Fruit fly (Drosophila melanogaster) Kc167 (cell line): ENCODE results near the gene RpS28a.

Experiments used
- Myc ChIP-seq: fragments of >200 bp; optimal IDR thresholded peaks from 2 replicates; lab custom pipeline; 2017; ENCODE audit warnings: missing external identifiers
- Sin3A ChIP-seq: fragments of >200 bp; optimal IDR thresholded peaks from 2 replicates; lab custom pipeline; 2018; ENCODE audit warnings: missing external identifiers
- h ChIP-seq: fragments of >200 bp; optimal IDR thresholded peaks from 3 replicates; lab custom pipeline; 2018; ENCODE audit warnings: missing external identifiers
- insv ChIP-seq: fragments of >200 bp; optimal IDR thresholded peaks from 3 replicates; lab custom pipeline; 2018; ENCODE audit warnings: missing external identifiers
- psq ChIP-seq: fragments of >200 bp; optimal IDR thresholded peaks from 2 replicates; lab custom pipeline; 2017; ENCODE audit warnings: missing external identifiers
- ttk ChIP-seq: sonication (Bioruptor generic); optimal IDR thresholded peaks from 2 replicates; lab custom pipeline; 2017; ENCODE audit warnings: missing external identifiers

Gene RpS28a

dm6 chr3R:30036609-30037008 is 14.2 kb upstream of the RpS28a start, which contains the start of gene ZIPIC:
ZIPIC (minus strand) TSS chr3R:30036870.
- TF ChIP-seq insv (lab: Kevin White, UChicago): no peak
- TF ChIP-seq psq (lab: Kevin White, UChicago): no peak
- TF ChIP-seq ttk (lab: Kevin White, UChicago): no peak

dm6 chr3R:30032281-30032680 is 9.8 kb upstream of the RpS28a start:
- TF ChIP-seq psq (lab: Kevin White, UChicago) (no peak), ttk (lab: Kevin White, UChicago) (no peak), Sin3A (no peak), h (lab: Kevin White, UChicago) (no peak), Myc (no peak), insv (lab: Kevin White, UChicago) (no peak)

- TF ChIP-seq Sin3A (no peak), h (lab: Kevin White, UChicago) (no peak), insv (lab: Kevin White, UChicago) (no peak), ttk (lab: Kevin White, UChicago) (no peak), psq (lab: Kevin White, UChicago) (no peak), Myc (no peak)
Measured at dm6 chr3R:30030061-30030460, 7.6 kb upstream of the RpS28a start.

- TF ChIP-seq h (lab: Kevin White, UChicago) (no peak), psq (lab: Kevin White, UChicago) (no peak), insv (lab: Kevin White, UChicago) (no peak), Sin3A (no peak), ttk (lab: Kevin White, UChicago) (no peak), Myc (no peak)
Measured at dm6 chr3R:30023445-30023844, 997 bp upstream of the RpS28a start.

- TF ChIP-seq insv (lab: Kevin White, UChicago) (no peak), psq (lab: Kevin White, UChicago) (no peak), Sin3A (no peak), Myc (no peak), ttk (lab: Kevin White, UChicago) (no peak), h (lab: Kevin White, UChicago) (no peak)
Measured at dm6 chr3R:30021559-30022451, 643 bp downstream of the RpS28a start, which contains the start of gene Mgat2. Mgat2 (minus strand) TSS chr3R:30022221.

dm6 chr3R:30021009-30021408 is 1.4 kb downstream of the RpS28a start:
- no peak for TF ChIP-seq Sin3A

- TF ChIP-seq Sin3A (no peak), Myc (no peak), h (lab: Kevin White, UChicago) (no peak), insv (lab: Kevin White, UChicago) (no peak), ttk (lab: Kevin White, UChicago) (no peak)
Measured at dm6 chr3R:30014977-30015514, 7.4 kb downstream of the RpS28a start, which contains the start of gene CG7920. CG7920 (minus strand) TSS chr3R:30015284.

dm6 chr3R:30014480-30014879 is 8.0 kb downstream of the RpS28a start:
- TF ChIP-seq insv (lab: Kevin White, UChicago): no peak
- no peak for TF ChIP-seq Sin3A
- TF ChIP-seq ttk (lab: Kevin White, UChicago): no peak
- TF ChIP-seq psq (lab: Kevin White, UChicago): no peak
- TF ChIP-seq Myc: no peak
- no peak for TF ChIP-seq h (lab: Kevin White, UChicago)

- TF ChIP-seq h (lab: Kevin White, UChicago) (no peak), Sin3A (no peak), Myc (no peak), insv (lab: Kevin White, UChicago) (no peak), ttk (lab: Kevin White, UChicago) (no peak), psq (lab: Kevin White, UChicago) (no peak)
Measured at dm6 chr3R:30013909-30014308, 8.5 kb downstream of the RpS28a start.

- TF ChIP-seq psq (lab: Kevin White, UChicago) (no peak), Myc (no peak), Sin3A (no peak)
Measured at dm6 chr3R:30012602-30013489, 9.6 kb downstream of the RpS28a start.

dm6 chr3R:30009173-30009572 is 13.3 kb downstream of the RpS28a start, which contains the start of gene CG7912:
CG7912 (minus strand) TSS chr3R:30009189.
- TF ChIP-seq psq (lab: Kevin White, UChicago): no peak
- no peak for TF ChIP-seq insv (lab: Kevin White, UChicago)
- no peak for TF ChIP-seq ttk (lab: Kevin White, UChicago)
- TF ChIP-seq h (lab: Kevin White, UChicago): no peak
- TF ChIP-seq Sin3A: no peak
- no peak for TF ChIP-seq Myc
